Worm (Caenorhabditis elegans) whole organism, L4 larva: ENCODE results near the gene srt-54.

Experiments used
- R02D3.7 ChIP-seq: fragments of 150-350 bp; sonication (generic microtip); optimal IDR thresholded peaks from 3 replicates; lab custom pipeline; 2014; ENCODE audit warnings: missing biosample characterization, missing genetic modification characterization
- aly-2 ChIP-seq: sonication (generic microtip); optimal IDR thresholded peaks from 2 replicates; lab custom pipeline; 2018; ENCODE audit warnings: missing biosample characterization, missing genetic modification characterization
- lsy-2 ChIP-seq, 2 experiments: fragments of 150-350 bp in 1 of 2; sonication (generic microtip) in 1 of 2; optimal IDR thresholded peaks; 2 replicates each; lab custom pipeline; 2014 to 2017; ENCODE audit warnings: missing biosample characterization in 2 of 2, missing genetic modification characterization in 2 of 2
- nhr-28 ChIP-seq: fragments of 150-350 bp; optimal IDR thresholded peaks from 2 replicates; lab custom pipeline; 2014; ENCODE audit warnings: missing biosample characterization, missing genetic modification characterization
- nhr-42 ChIP-seq: fragments of 200-800 bp; sonication (Bioruptor generic); IDR thresholded peaks from 2 replicates; pipeline ENCODE4 v1.3.6; 2022; ENCODE audit warnings: missing genetic modification characterization, missing compliant biosample characterization
- pha-4 ChIP-seq, 2 experiments: fragments of 150-350 bp in 1 of 2; fragments of 200-800 bp in 1 of 2; sonication (Bioruptor generic) in 1 of 2; IDR thresholded peaks in 1 of 2; optimal IDR thresholded peaks in 1 of 2; 2 replicates each; pipeline versions ENCODE4 v1.3.6 to Lab custom; 2014 to 2022; ENCODE audit warnings: missing genetic modification characterization in 2 of 2, missing genetic modification reagents in 2 of 2, missing biosample characterization in 1 of 2, missing compliant biosample characterization in 1 of 2
- pqm-1 ChIP-seq: sonication (generic microtip); optimal IDR thresholded peaks from 2 replicates; lab custom pipeline; 2017; ENCODE audit warnings: missing biosample characterization, missing genetic modification characterization
- zag-1 ChIP-seq: fragments of 150-350 bp; optimal IDR thresholded peaks from 2 replicates; lab custom pipeline; 2014; ENCODE audit warnings: missing biosample characterization, missing genetic modification characterization

DNA sequence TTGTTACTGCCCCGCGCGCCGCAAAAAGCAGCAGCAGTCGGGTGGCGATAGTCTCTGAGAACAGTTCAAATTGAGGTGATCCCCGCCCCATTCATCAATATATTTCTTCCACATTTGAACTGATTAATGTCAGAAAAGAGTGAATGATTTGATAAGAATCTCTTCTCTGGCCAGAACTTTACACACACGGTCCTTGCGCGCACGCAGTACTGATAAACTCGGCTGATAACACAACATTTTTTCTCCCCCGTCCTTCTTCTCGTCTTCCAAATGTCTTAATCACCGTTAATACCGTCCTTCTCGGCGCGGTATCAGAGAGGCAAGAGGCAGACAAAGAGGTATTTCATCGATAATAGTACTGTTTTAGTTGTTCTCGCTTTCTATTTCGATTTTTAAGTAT, 45.2 kb downstream of the srt-54 start, which contains the start of gene etr-1:
- TF ChIP-seq R02D3.7 (tag; lab: Kevin White, UChicago) (no peak), aly-2 (tag; lab: Kevin White, UChicago) (no peak), nhr-42 (0 out of 2 replicates have a peak, but pooled peaks have one; percentile 11), nhr-28 (tag; lab: Kevin White, UChicago) (peak; percentile 92), pqm-1 (tag; lab: Kevin White, UChicago) (peak; percentile 97), lsy-2 (tag; optimal IDR thresholded peaks at IDR 0.05; lab: Kevin White, UChicago) (peak in 1 of 2 experiments; percentile 47), pha-4 (GFP tag; IDR thresholded peaks at IDR 0.05; lab: Robert Waterston, UW) (no peak), pha-4 (tag; optimal IDR thresholded peaks at IDR 0.05; lab: Kevin White, UChicago) (no peak), zag-1 (tag; lab: Kevin White, UChicago) (no peak)
